Worm (Caenorhabditis elegans) whole organism, young adult: ENCODE results near the gene C47A4.5.

Experiments used
- C17E4.6 ChIP-seq: fragments of 200-800 bp; sonication (Bioruptor generic); IDR thresholded peaks from 2 replicates; pipeline ENCODE4 v1.3.6; 2022; ENCODE audit warnings: missing genetic modification reagents, missing genetic modification characterization, missing compliant biosample characterization
- K12H6.12 ChIP-seq: fragments of 200-800 bp; sonication (Bioruptor generic); optimal IDR thresholded peaks from 2 replicates; lab custom pipeline; 2018; ENCODE audit warnings: mild to moderate bottlenecking, missing genetic modification characterization, missing compliant biosample characterization
- bed-2 ChIP-seq: fragments of 200-800 bp; sonication (Bioruptor generic); IDR thresholded peaks from 2 replicates; pipeline ENCODE4 v1.3.6; 2022; ENCODE audit warnings: missing genetic modification reagents, missing genetic modification characterization, missing compliant biosample characterization
- ceh-91 ChIP-seq: fragments of 200-800 bp; sonication (Bioruptor generic); IDR thresholded peaks from 2 replicates; pipeline ENCODE4 v1.3.6; 2022; ENCODE audit warnings: missing genetic modification reagents, missing genetic modification characterization, missing compliant biosample characterization
- ets-4 ChIP-seq: fragments of 200-800 bp; sonication (Bioruptor generic); optimal IDR thresholded peaks from 2 replicates; lab custom pipeline; 2018; ENCODE audit warnings: mild to moderate bottlenecking, missing genetic modification characterization, missing compliant biosample characterization
- pha-4 ChIP-seq: fragments of 150-350 bp; sonication (generic microtip); optimal IDR thresholded peaks from 2 replicates; lab custom pipeline; 2014; ENCODE audit warnings: missing biosample characterization, missing genetic modification reagents, missing genetic modification characterization
- snpc-4 ChIP-seq, 5 experiments: fragments of 150-350 bp in 1 of 5; sonication (generic microtip) in 4 of 5; optimal IDR thresholded peaks; 2 replicates each; lab custom pipeline; 2014 to 2018; ENCODE audit warnings: missing genetic modification characterization in 5 of 5, missing biosample characterization in 3 of 5, antibody characterized with exemption in 2 of 5, mild to moderate bottlenecking in 2 of 5, missing compliant biosample characterization in 2 of 5, missing genotype in 2 of 5, moderate library complexity in 2 of 5, missing genetic modification reagents in 1 of 5
- unc-130 ChIP-seq: sonication (generic microtip); optimal IDR thresholded peaks from 2 replicates; lab custom pipeline; 2016; ENCODE audit warnings: missing genetic modification reagents, missing genetic modification characterization, missing compliant biosample characterization
- unc-62 ChIP-seq: fragments of 150-350 bp; optimal IDR thresholded peaks from 2 replicates; lab custom pipeline; 2014; ENCODE audit warnings: missing biosample characterization, missing genetic modification reagents, missing genetic modification characterization

- TF ChIP-seq C17E4.6 (GFP tag; lab: Robert Waterston, UW) (no peak), ets-4 (no peak), ceh-91 (no peak), snpc-4 (GFP tag; optimal IDR thresholded peaks at IDR 0.05; lab: Kevin White, UChicago) (peak; percentile 64), snpc-4 (tag; optimal IDR thresholded peaks at IDR 0.05; lab: Kevin White, UChicago) (peak in 3 of 4 experiments; percentile 83 to 92 (median 84)), bed-2 (GFP tag; lab: Robert Waterston, UW) (no peak), unc-62 (GFP tag; lab: Kevin White, UChicago) (no peak), pha-4 (tag; lab: Kevin White, UChicago) (no peak), unc-130 (GFP tag; lab: Kevin White, UChicago) (no peak), K12H6.12 (tag; lab: Kevin White, UChicago) (no peak)
These were observed 32.0 kb downstream of the C47A4.5 start, which contains the start of gene rpl-18 for ce11 chrIV:13777480-13777879.
